Worm (Caenorhabditis elegans): ENCODE data around the gene ceh-87.
"Not testable (repeated sequence)": the region's sequence is repeated elsewhere in the genome, so short reads cannot be mapped to it uniquely, and the experiment has no call there.

ce11 chrII:2672320-2672719 lies 11.8 kb downstream of the ceh-87 start, which contains the start of gene sri-57:
- not testable (repeated sequence) for TF ChIP-seq pes-1 (GFP tag; IDR thresholded peaks at IDR 0.05); ama-1 (optimal IDR thresholded peaks at IDR 0.05); flt-1 (GFP tag; IDR thresholded peaks at IDR 0.05); tbx-11 (GFP tag; IDR thresholded peaks at IDR 0.05); hnd-1 (tag; optimal IDR thresholded peaks at IDR 0.05); hmg-4 (GFP tag; optimal IDR thresholded peaks at IDR 0.05); ceh-36 (tag; optimal IDR thresholded peaks at IDR 0.05); sea-1 (GFP tag; conservative IDR thresholded peaks at IDR 0.05); scrt-1 (GFP tag; IDR thresholded peaks at IDR 0.05); hmbx-1 (tag; optimal IDR thresholded peaks at IDR 0.05); B0310.2 (tag; optimal IDR thresholded peaks at IDR 0.05); tra-4 (tag; optimal IDR thresholded peaks at IDR 0.05)
